Worm (Caenorhabditis elegans): ENCODE results near the gene T07D4.5.

DNA sequence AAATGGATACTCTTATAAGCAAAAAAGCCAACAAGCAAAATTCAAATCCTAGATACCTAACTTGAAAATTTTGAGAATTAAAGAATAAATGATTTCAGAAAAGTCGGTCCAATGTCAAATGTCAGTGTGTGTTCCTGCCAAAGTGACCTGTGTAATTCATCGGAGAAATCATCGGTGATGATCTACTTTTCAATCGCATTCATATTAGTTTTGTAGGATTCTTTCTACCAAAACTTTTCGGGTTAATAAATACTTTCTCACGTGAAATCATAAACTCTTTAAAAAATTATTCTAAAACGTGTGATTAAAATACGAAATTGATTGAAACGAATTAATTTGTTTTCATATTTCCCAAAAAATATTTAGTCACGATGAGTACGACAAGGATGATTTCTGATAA lies 45.1 kb downstream of the T07D4.5 start, which contains the start of gene F46C5.7:
- no peak for TF ChIP-seq C06A6.2 (GFP tag; conservative IDR thresholded peaks at IDR 0.05)
- TF ChIP-seq nhr-120 (GFP tag; IDR thresholded peaks at IDR 0.05) = no peak
- no peak for TF ChIP-seq atf-7 (tag; optimal IDR thresholded peaks at IDR 0.05)
- no peak for TF ChIP-seq hmg-20 (GFP tag; IDR thresholded peaks at IDR 0.05)
- no peak for TF ChIP-seq hrde-1 (tag; optimal IDR thresholded peaks at IDR 0.05; ENCODE audit: borderline replicate concordance)

All from whole organism, young adult.